Worm (Caenorhabditis elegans): ENCODE measurements around the gene gpr-2.

DNA sequence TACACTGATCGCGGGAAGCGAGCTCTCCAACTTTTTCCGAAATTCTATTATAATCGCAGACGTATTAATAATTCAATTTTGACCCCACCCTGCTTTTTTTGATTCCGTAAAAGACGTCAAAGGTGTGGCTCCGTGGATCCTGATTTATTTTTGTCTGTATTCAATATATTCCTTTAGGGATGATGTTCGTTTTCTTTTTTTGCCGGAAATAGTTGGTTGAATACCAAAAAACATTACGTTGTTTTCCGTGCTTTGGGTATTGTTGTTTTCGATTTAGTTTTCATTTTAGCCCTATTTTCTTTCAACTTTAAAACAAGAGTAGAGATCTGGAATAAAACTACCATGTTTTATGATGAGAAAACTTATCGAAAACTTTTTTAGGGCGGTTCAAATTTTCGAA, 16.3 kb downstream of the gpr-2 start:
- TF ChIP-seq tag-97 (GFP tag; IDR thresholded peaks at IDR 0.05) (no peak), hlh-30 (tag; optimal IDR thresholded peaks at IDR 0.05; ENCODE audit: insufficient read depth) (no peak), ceh-28 (tag; optimal IDR thresholded peaks at IDR 0.05) (no peak), pqm-1 (tag; optimal IDR thresholded peaks at IDR 0.05) (no peak), nhr-77 (tag; optimal IDR thresholded peaks at IDR 0.05) (no peak), lin-15B (tag; optimal IDR thresholded peaks at IDR 0.05) (no peak), nhr-237 (tag; optimal IDR thresholded peaks at IDR 0.05) (no peak), unc-130 (GFP tag; optimal IDR thresholded peaks at IDR 0.05) (no peak), hlh-11 (tag; optimal IDR thresholded peaks at IDR 0.05) (no peak), nhr-76 (tag; optimal IDR thresholded peaks at IDR 0.05) (no peak), ceh-82 (tag; optimal IDR thresholded peaks at IDR 0.05) (no peak), F44E2.7 (GFP tag; IDR thresholded peaks at IDR 0.05) (no peak), aly-2 (tag; optimal IDR thresholded peaks at IDR 0.05) (no peak)
